Worm (Caenorhabditis elegans) whole organism, early embryonic: ENCODE data around the gene K06H6.4.

Experiments
- B0310.2 ChIP-seq: sonication (generic microtip); optimal IDR thresholded peaks from 2 replicates; lab custom pipeline; 2016; ENCODE audit warnings: mild to moderate bottlenecking, missing genetic modification characterization, missing compliant biosample characterization
- F13C5.2 ChIP-seq: sonication (generic microtip); optimal IDR thresholded peaks from 2 replicates; lab custom pipeline; 2017; ENCODE audit warnings: mild to moderate bottlenecking, missing genetic modification characterization, inconsistent platforms, missing compliant biosample characterization
- aly-1 ChIP-seq: sonication (generic microtip); optimal IDR thresholded peaks from 2 replicates; lab custom pipeline; 2016; ENCODE audit warnings: missing genetic modification characterization, missing compliant biosample characterization
- ama-1 ChIP-seq: fragments of 150-350 bp; optimal IDR thresholded peaks from 2 replicates; lab custom pipeline; 2014
- ceh-13 ChIP-seq: fragments of 200-800 bp; sonication (Bioruptor generic); optimal IDR thresholded peaks from 2 replicates; lab custom pipeline; 2018; ENCODE audit warnings: mild to moderate bottlenecking, missing genetic modification characterization, missing compliant biosample characterization
- ceh-36 ChIP-seq: sonication (generic microtip); optimal IDR thresholded peaks from 2 replicates; lab custom pipeline; 2016; ENCODE audit warnings: missing genetic modification characterization, inconsistent platforms, missing compliant biosample characterization
- ets-7 ChIP-seq: sonication (generic microtip); optimal IDR thresholded peaks from 2 replicates; lab custom pipeline; 2016; ENCODE audit warnings: missing genotype, missing genetic modification characterization, missing compliant biosample characterization
- flt-1 ChIP-seq: fragments of 200-800 bp; sonication (Bioruptor generic); IDR thresholded peaks from 2 replicates; pipeline ENCODE4 v1.3.6; 2022; ENCODE audit warnings: missing genetic modification characterization, missing compliant biosample characterization
- hmbx-1 ChIP-seq: sonication (generic microtip); optimal IDR thresholded peaks from 2 replicates; lab custom pipeline; 2016; ENCODE audit warnings: mild to moderate bottlenecking, missing genetic modification characterization, missing compliant biosample characterization
- hmg-4 ChIP-seq: fragments of 200-800 bp; sonication (Bioruptor generic); optimal IDR thresholded peaks from 2 replicates; lab custom pipeline; 2018; ENCODE audit warnings: mild to moderate bottlenecking, missing genetic modification characterization, missing compliant biosample characterization
- hnd-1 ChIP-seq: sonication (generic microtip); optimal IDR thresholded peaks from 2 replicates; lab custom pipeline; 2016; ENCODE audit warnings: missing genetic modification characterization, missing compliant biosample characterization
- pes-1 ChIP-seq: fragments of 200-800 bp; sonication (Bioruptor generic); IDR thresholded peaks from 2 replicates; pipeline ENCODE4 v1.3.6; 2022; ENCODE audit warnings: missing genetic modification reagents, missing genetic modification characterization, missing compliant biosample characterization
- scrt-1 ChIP-seq: fragments of 200-800 bp; sonication (Bioruptor generic); IDR thresholded peaks from 2 replicates; pipeline ENCODE4 v1.3.6; 2022; ENCODE audit warnings: missing genetic modification characterization, missing compliant biosample characterization
- sea-1 ChIP-seq: fragments of 200-800 bp; sonication (Bioruptor generic); conservative IDR thresholded peaks from 2 replicates; pipeline ENCODE4 v1.3.6; 2022; ENCODE audit warnings: missing genetic modification characterization, missing compliant biosample characterization
- tbx-11 ChIP-seq: fragments of 200-800 bp; sonication (Bioruptor generic); IDR thresholded peaks from 2 replicates; pipeline ENCODE4 v1.3.6; 2022; ENCODE audit warnings: missing genetic modification characterization, missing compliant biosample characterization
- tbx-37 ChIP-seq: fragments of 200-800 bp; sonication (Bioruptor generic); conservative IDR thresholded peaks from 2 replicates; pipeline ENCODE4 v1.3.6; 2022; ENCODE audit warnings: missing genetic modification reagents, missing genetic modification characterization, missing compliant biosample characterization
- tra-4 ChIP-seq: sonication (generic microtip); optimal IDR thresholded peaks from 2 replicates; lab custom pipeline; 2017; ENCODE audit warnings: missing genetic modification characterization, missing compliant biosample characterization

K06H6.4 gene

ce11 chrV:609671-610070 lies 30.6 kb downstream of the K06H6.4 start, which contains the start of gene srlf-36:
Gene srlf-36, minus strand, starts transcription at chrV:609771.
- no peak for TF ChIP-seq ceh-13 (GFP tag; lab: Kevin White, UChicago)
- TF ChIP-seq aly-1 = no peak
- no peak for TF ChIP-seq B0310.2 (tag; lab: Kevin White, UChicago)
- no peak for TF ChIP-seq scrt-1 (GFP tag; lab: Robert Waterston, UW)
- TF ChIP-seq tra-4 (tag; lab: Kevin White, UChicago) = no peak
- no peak for TF ChIP-seq pes-1 (GFP tag; lab: Robert Waterston, UW)
- no peak for TF ChIP-seq F13C5.2 (tag; lab: Kevin White, UChicago)
- no peak for TF ChIP-seq hnd-1 (tag; lab: Kevin White, UChicago)
- TF ChIP-seq hmbx-1 (tag; lab: Kevin White, UChicago) = no peak
- TF ChIP-seq tbx-11 (GFP tag; lab: Robert Waterston, UW) = no peak

ce11 chrV:610217-610616 lies 31.1 kb downstream of the K06H6.4 start, which contains the start of gene nhr-90:
Gene nhr-90, plus strand, starts transcription at chrV:610512.
- no peak for TF ChIP-seq ets-7 (tag; lab: Kevin White, UChicago)
- TF ChIP-seq hmbx-1 (tag; lab: Kevin White, UChicago) = no peak
- no peak for TF ChIP-seq tra-4 (tag; lab: Kevin White, UChicago)
- no peak for TF ChIP-seq hmg-4 (GFP tag; lab: Kevin White, UChicago)
- TF ChIP-seq ama-1 (lab: Kevin White, UChicago) = no peak
- no peak for TF ChIP-seq aly-1
- TF ChIP-seq B0310.2 (tag; lab: Kevin White, UChicago) = no peak
- no peak for TF ChIP-seq ceh-36 (tag; lab: Kevin White, UChicago)
- no peak for TF ChIP-seq scrt-1 (GFP tag; lab: Robert Waterston, UW)
- no peak for TF ChIP-seq sea-1 (GFP tag; lab: Robert Waterston, UW)
- no peak for TF ChIP-seq ceh-13 (GFP tag; lab: Kevin White, UChicago)
- no peak for TF ChIP-seq tbx-11 (GFP tag; lab: Robert Waterston, UW)
- no peak for TF ChIP-seq tbx-37 (GFP tag; lab: Robert Waterston, UW)
- TF ChIP-seq pes-1 (GFP tag; lab: Robert Waterston, UW) = no peak
- no peak for TF ChIP-seq F13C5.2 (tag; lab: Kevin White, UChicago)
- no peak for TF ChIP-seq flt-1 (GFP tag; lab: Robert Waterston, UW)
- no peak for TF ChIP-seq hnd-1 (tag; lab: Kevin White, UChicago)

ce11 chrV:615275-615674 lies 36.2 kb downstream of the K06H6.4 start, which contains the start of gene F48G7.13:
Gene F48G7.13, plus strand, starts transcription at chrV:615575.
- no peak for TF ChIP-seq scrt-1 (GFP tag; lab: Robert Waterston, UW)
- no peak for TF ChIP-seq flt-1 (GFP tag; lab: Robert Waterston, UW)
- TF ChIP-seq aly-1 = no peak
- no peak for TF ChIP-seq hmbx-1 (tag; lab: Kevin White, UChicago)
- no peak for TF ChIP-seq B0310.2 (tag; lab: Kevin White, UChicago)
- no peak for TF ChIP-seq tra-4 (tag; lab: Kevin White, UChicago)
- TF ChIP-seq F13C5.2 (tag; lab: Kevin White, UChicago) = no peak
- no peak for TF ChIP-seq ceh-36 (tag; lab: Kevin White, UChicago)
- TF ChIP-seq hnd-1 (tag; lab: Kevin White, UChicago) = no peak
- TF ChIP-seq ama-1 (lab: Kevin White, UChicago) = no peak
- no peak for TF ChIP-seq tbx-37 (GFP tag; lab: Robert Waterston, UW)
- TF ChIP-seq pes-1 (GFP tag; lab: Robert Waterston, UW) = no peak
- TF ChIP-seq tbx-11 (GFP tag; lab: Robert Waterston, UW) = no peak
- no peak for TF ChIP-seq ceh-13 (GFP tag; lab: Kevin White, UChicago)
- TF ChIP-seq sea-1 (GFP tag; lab: Robert Waterston, UW) = no peak

ce11 chrV:617917-618316 lies 38.8 kb downstream of the K06H6.4 start:
- TF ChIP-seq sea-1 (GFP tag; lab: Robert Waterston, UW) (no peak), B0310.2 (tag; lab: Kevin White, UChicago) (no peak), aly-1 (no peak), hnd-1 (tag; lab: Kevin White, UChicago) (no peak), ceh-36 (tag; lab: Kevin White, UChicago) (no peak), F13C5.2 (tag; lab: Kevin White, UChicago) (no peak), ets-7 (tag; lab: Kevin White, UChicago) (no peak), ama-1 (lab: Kevin White, UChicago) (no peak), pes-1 (GFP tag; lab: Robert Waterston, UW) (no peak), ceh-13 (GFP tag; lab: Kevin White, UChicago) (no peak), hmg-4 (GFP tag; lab: Kevin White, UChicago) (no peak), tbx-37 (GFP tag; lab: Robert Waterston, UW) (no peak), scrt-1 (GFP tag; lab: Robert Waterston, UW) (no peak), tbx-11 (GFP tag; lab: Robert Waterston, UW) (no peak), flt-1 (GFP tag; lab: Robert Waterston, UW) (no peak), hmbx-1 (tag; lab: Kevin White, UChicago) (no peak), tra-4 (tag; lab: Kevin White, UChicago) (no peak)

- TF ChIP-seq ceh-13 (GFP tag; lab: Kevin White, UChicago) (no peak), tbx-11 (GFP tag; lab: Robert Waterston, UW) (no peak), sea-1 (GFP tag; lab: Robert Waterston, UW) (no peak), F13C5.2 (tag; lab: Kevin White, UChicago) (no peak), flt-1 (GFP tag; lab: Robert Waterston, UW) (no peak), tbx-37 (GFP tag; lab: Robert Waterston, UW) (no peak), aly-1 (no peak), hmbx-1 (tag; lab: Kevin White, UChicago) (no peak), ama-1 (lab: Kevin White, UChicago) (no peak), tra-4 (tag; lab: Kevin White, UChicago) (no peak), pes-1 (GFP tag; lab: Robert Waterston, UW) (no peak), hmg-4 (GFP tag; lab: Kevin White, UChicago) (no peak), ceh-36 (tag; lab: Kevin White, UChicago) (no peak), B0310.2 (tag; lab: Kevin White, UChicago) (no peak), hnd-1 (tag; lab: Kevin White, UChicago) (no peak), scrt-1 (GFP tag; lab: Robert Waterston, UW) (no peak), ets-7 (tag; lab: Kevin White, UChicago) (no peak)
Observed at ce11 chrV:619054-619453, 40.0 kb downstream of the K06H6.4 start, which contains the start of gene F48G7.4. Gene F48G7.4, plus strand, starts transcription at chrV:619453.

- no peak for TF ChIP-seq ceh-13 (GFP tag; lab: Kevin White, UChicago)
- no peak for TF ChIP-seq aly-1
- TF ChIP-seq F13C5.2 (tag; lab: Kevin White, UChicago) = no peak
Observed at ce11 chrV:620987-621386, 41.9 kb downstream of the K06H6.4 start.
